Worm (Caenorhabditis elegans) whole organism, midembryonic: ENCODE results near the gene mpz-4.

ENCODE experiments used
- T22C8.4 ChIP-seq: fragments of 200-800 bp; sonication (Bioruptor generic); IDR thresholded peaks from 2 replicates; pipeline ENCODE4 v1.3.6; 2022; ENCODE audit warnings: missing genetic modification characterization, missing compliant biosample characterization
- tab-1 ChIP-seq: fragments of 200-800 bp; sonication (Bioruptor generic); IDR thresholded peaks from 2 replicates; pipeline ENCODE4 v1.3.6; 2022; ENCODE audit warnings: missing genetic modification characterization, missing compliant biosample characterization
- ztf-23 ChIP-seq: fragments of 200-800 bp; sonication (Bioruptor generic); IDR thresholded peaks from 2 replicates; pipeline ENCODE4 v1.3.6; 2022; ENCODE audit warnings: missing genetic modification reagents, missing genetic modification characterization, missing compliant biosample characterization

DNA sequence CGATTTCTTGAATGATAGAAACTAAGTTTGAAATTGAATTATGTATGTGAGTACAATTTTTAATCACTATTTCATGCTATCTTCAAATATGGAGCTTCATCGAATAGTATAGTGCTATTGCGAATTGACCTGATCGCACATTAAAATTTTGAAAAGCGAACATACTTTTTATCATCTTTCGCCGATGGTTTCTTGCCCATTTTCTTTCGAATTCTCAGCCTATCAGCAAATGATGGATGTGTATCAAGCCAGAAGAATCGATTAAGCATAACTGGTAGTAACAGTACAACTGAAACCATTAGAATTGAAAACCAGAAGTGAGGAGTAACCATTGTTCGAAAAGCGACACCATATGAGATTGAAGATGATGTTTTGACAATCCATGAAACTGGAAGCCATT lies 2.5 kb upstream of the mpz-4 start:
- TF ChIP-seq T22C8.4 (GFP tag; lab: Robert Waterston, UW) (no peak), tab-1 (no peak), ztf-23 (GFP tag; lab: Robert Waterston, UW) (no peak)
